Fruit fly (Drosophila melanogaster) whole organism, embryonic: Measurements from ENCODE around the gene Sirt4.
A peak's percentile ranks its signal among the peaks of the same experiment; 100 is the strongest.

Experiments used
- ATbp ChIP-seq: fragments of 200-800 bp; sonication (Bioruptor generic); optimal IDR thresholded peaks from 2 replicates; lab custom pipeline; 2017; ENCODE audit warnings: missing biosample characterization, mild to moderate bottlenecking, missing genetic modification characterization, missing genetic modification reagents
- Ada2b ChIP-seq: fragments of 200-800 bp; sonication (Bioruptor generic); IDR thresholded peaks from 2 replicates; pipeline ENCODE4 v1.3.6; 2022; ENCODE audit warnings: missing biosample characterization, missing genetic modification characterization
- Adf1 ChIP-seq: fragments of 200-800 bp; sonication (Bioruptor generic); IDR thresholded peaks from 2 replicates; pipeline ENCODE4 v1.3.6; 2022; ENCODE audit warnings: missing biosample characterization, missing genetic modification characterization
- CG10274 ChIP-seq: fragments of 200-800 bp; sonication (Bioruptor generic); optimal IDR thresholded peaks from 3 replicates; lab custom pipeline; 2017; ENCODE audit warnings: missing biosample characterization, mild to moderate bottlenecking, missing genetic modification characterization
- CG10366 ChIP-seq: fragments of 200-800 bp; sonication (Bioruptor generic); IDR thresholded peaks from 2 replicates; pipeline ENCODE4 v1.3.6; 2022; ENCODE audit warnings: missing biosample characterization, missing genetic modification characterization
- CG10543 ChIP-seq: fragments of 200-800 bp; sonication (Bioruptor generic); optimal IDR thresholded peaks from 3 replicates; lab custom pipeline; 2017; ENCODE audit warnings: missing biosample characterization, mild to moderate bottlenecking, missing genetic modification characterization, moderate library complexity
- CG12104 ChIP-seq: fragments of 200-800 bp; sonication (Bioruptor generic); optimal IDR thresholded peaks from 3 replicates; lab custom pipeline; 2016; ENCODE audit warnings: missing biosample characterization, missing genetic modification characterization
- CG12391 ChIP-seq: fragments of 200-800 bp; sonication (Bioruptor generic); optimal IDR thresholded peaks from 3 replicates; lab custom pipeline; 2018; ENCODE audit warnings: missing biosample characterization, mild to moderate bottlenecking, missing genetic modification characterization, moderate library complexity
- CG12942 ChIP-seq: fragments of 200-800 bp; sonication (Bioruptor generic); optimal IDR thresholded peaks from 3 replicates; lab custom pipeline; 2016; ENCODE audit warnings: missing biosample characterization, missing genetic modification characterization
- CG15269 ChIP-seq: fragments of 200-800 bp; sonication (Bioruptor generic); optimal IDR thresholded peaks from 2 replicates; lab custom pipeline; 2018; ENCODE audit warnings: missing biosample characterization, mild to moderate bottlenecking, missing genetic modification characterization, moderate library complexity
- CG1647 ChIP-seq: fragments of 200-800 bp; sonication (Bioruptor generic); optimal IDR thresholded peaks from 3 replicates; lab custom pipeline; 2016; ENCODE audit warnings: missing biosample characterization, missing genetic modification characterization
- CG16815 ChIP-seq: fragments of 200-800 bp; sonication (Bioruptor generic); optimal IDR thresholded peaks from 3 replicates; lab custom pipeline; 2017; ENCODE audit warnings: missing biosample characterization, mild to moderate bottlenecking, missing genetic modification characterization
- CG17328 ChIP-seq: fragments of 200-800 bp; sonication (Bioruptor generic); IDR thresholded peaks from 2 replicates; pipeline ENCODE4 v1.3.6; 2022; ENCODE audit warnings: missing biosample characterization, missing genetic modification characterization
- CG17568 ChIP-seq: fragments of 200-800 bp; sonication (Bioruptor generic); optimal IDR thresholded peaks from 2 replicates; lab custom pipeline; 2018; ENCODE audit warnings: missing biosample characterization, mild to moderate bottlenecking, missing genetic modification characterization, moderate library complexity
- CG1792 ChIP-seq: fragments of 200-800 bp; sonication (Bioruptor generic); optimal IDR thresholded peaks from 2 replicates; lab custom pipeline; 2016; ENCODE audit warnings: missing biosample characterization, missing genetic modification characterization
- CG2116 ChIP-seq: fragments of 200-800 bp; sonication (Bioruptor generic); optimal IDR thresholded peaks from 3 replicates; lab custom pipeline; 2018; ENCODE audit warnings: missing biosample characterization, mild to moderate bottlenecking, missing genetic modification characterization
- CG2712 ChIP-seq: fragments of 200-800 bp; optimal IDR thresholded peaks from 3 replicates; lab custom pipeline; 2019; ENCODE audit warnings: missing biosample characterization, mild to moderate bottlenecking, missing genetic modification characterization, moderate library complexity
- CG32767 ChIP-seq: fragments of 200-800 bp; sonication (Bioruptor generic); IDR thresholded peaks from 2 replicates; pipeline ENCODE4 v1.3.6; 2022; ENCODE audit warnings: missing biosample characterization, missing genetic modification characterization
- CG3407 ChIP-seq: fragments of 200-800 bp; sonication (Bioruptor generic); optimal IDR thresholded peaks from 2 replicates; lab custom pipeline; 2018; ENCODE audit warnings: missing biosample characterization, mild to moderate bottlenecking, missing genetic modification characterization
- CG34376 ChIP-seq: fragments of 200-800 bp; sonication (Bioruptor generic); optimal IDR thresholded peaks from 2 replicates; lab custom pipeline; 2018; ENCODE audit warnings: missing biosample characterization, mild to moderate bottlenecking, missing genetic modification characterization
- CG5245 ChIP-seq: fragments of 200-800 bp; sonication (Bioruptor generic); optimal IDR thresholded peaks from 3 replicates; lab custom pipeline; 2016; ENCODE audit warnings: missing biosample characterization, missing genetic modification characterization
- CG7556 ChIP-seq: fragments of 200-800 bp; sonication (Bioruptor generic); optimal IDR thresholded peaks from 2 replicates; lab custom pipeline; 2017; ENCODE audit warnings: missing biosample characterization, mild to moderate bottlenecking, missing genetic modification characterization
- CG9727 ChIP-seq: fragments of 200-800 bp; sonication (Bioruptor generic); optimal IDR thresholded peaks from 3 replicates; lab custom pipeline; 2017; ENCODE audit warnings: missing biosample characterization, mild to moderate bottlenecking, missing genetic modification characterization
- CG9876 ChIP-seq: fragments of 200-800 bp; sonication (Bioruptor generic); optimal IDR thresholded peaks from 2 replicates; lab custom pipeline; 2016; ENCODE audit warnings: missing biosample characterization, missing genetic modification characterization
- CkIIα-i1 ChIP-seq: fragments of 200-800 bp; sonication (Bioruptor generic); IDR thresholded peaks from 2 replicates; pipeline ENCODE4 v1.3.6; 2022; ENCODE audit warnings: missing biosample characterization, missing genetic modification characterization
- Doc3 ChIP-seq: fragments of 200-800 bp; sonication (Bioruptor generic); IDR thresholded peaks from 3 replicates; pipeline ENCODE4 v1.3.6; 2022; ENCODE audit warnings: missing biosample characterization, missing genetic modification characterization; ENCODE audit not compliant: partially characterized antibody
- Ets65A ChIP-seq: fragments of 200-800 bp; sonication (Bioruptor generic); peaks from one replicate; lab custom pipeline; 2016; ENCODE audit warnings: missing biosample characterization, missing genetic modification characterization
- Fer1 ChIP-seq: fragments of 200-800 bp; sonication (Bioruptor generic); optimal IDR thresholded peaks from 2 replicates; lab custom pipeline; 2017; ENCODE audit warnings: missing biosample characterization, mild to moderate bottlenecking, missing genetic modification characterization
- GATAe ChIP-seq: fragments of 200-800 bp; sonication (Bioruptor generic); conservative IDR thresholded peaks from 2 replicates; pipeline ENCODE4 v1.3.6; 2022; ENCODE audit warnings: missing biosample characterization, missing genetic modification characterization
- MTF-1 ChIP-seq: fragments of 200-800 bp; sonication (Bioruptor generic); optimal IDR thresholded peaks from 2 replicates; lab custom pipeline; 2018; ENCODE audit warnings: missing biosample characterization, mild to moderate bottlenecking, missing genetic modification characterization, borderline replicate concordance
- Mrtf ChIP-seq: fragments of 200-800 bp; sonication (Bioruptor generic); IDR thresholded peaks from 3 replicates; pipeline ENCODE4 v1.3.6; 2022; ENCODE audit warnings: missing biosample characterization, missing genetic modification characterization
- Myb ChIP-seq: fragments of 200-800 bp; sonication (Bioruptor generic); optimal IDR thresholded peaks from 2 replicates; lab custom pipeline; 2016; ENCODE audit warnings: missing biosample characterization, missing genetic modification characterization
- Nf-YC ChIP-seq: fragments of 200-800 bp; optimal IDR thresholded peaks from 3 replicates; lab custom pipeline; 2019; ENCODE audit warnings: missing biosample characterization, mild to moderate bottlenecking, missing genetic modification characterization, moderate library complexity
- NfI ChIP-seq: fragments of 200-800 bp; sonication (Bioruptor generic); optimal IDR thresholded peaks from 3 replicates; lab custom pipeline; 2018; ENCODE audit warnings: missing biosample characterization, mild to moderate bottlenecking, missing genetic modification characterization, moderate library complexity
- PHDP ChIP-seq: fragments of 200-800 bp; sonication (Bioruptor generic); optimal IDR thresholded peaks from 3 replicates; lab custom pipeline; 2018; ENCODE audit warnings: missing biosample characterization, mild to moderate bottlenecking, missing genetic modification characterization, moderate library complexity
- Ssrp ChIP-seq: fragments of 200-800 bp; sonication (Bioruptor generic); optimal IDR thresholded peaks from 2 replicates; lab custom pipeline; 2018; ENCODE audit warnings: missing biosample characterization, mild to moderate bottlenecking, missing genetic modification characterization, moderate library complexity
- Trl ChIP-seq, 3 experiments: fragments of >200 bp in 2 of 3; fragments of 200-800 bp in 1 of 3; sonication (Bioruptor generic) in 1 of 3; optimal IDR thresholded peaks; 2 replicates in 1 of 3; 3 replicates in 2 of 3; lab custom pipeline; 2016 to 2017; ENCODE audit warnings: missing biosample characterization in 1 of 3, missing genetic modification characterization in 1 of 3
- bcd ChIP-seq: fragments of 200-800 bp; sonication (Bioruptor generic); optimal IDR thresholded peaks from 2 replicates; lab custom pipeline; 2017; ENCODE audit warnings: missing biosample characterization, mild to moderate bottlenecking, missing genetic modification characterization
- dati ChIP-seq: fragments of 200-800 bp; sonication (Bioruptor generic); IDR thresholded peaks from 2 replicates; pipeline ENCODE4 v1.3.6; 2022; ENCODE audit warnings: missing biosample characterization, missing genetic modification characterization
- dmrt11E ChIP-seq: fragments of 200-800 bp; sonication (Bioruptor generic); optimal IDR thresholded peaks from 3 replicates; lab custom pipeline; 2018; ENCODE audit warnings: missing biosample characterization, mild to moderate bottlenecking, missing genetic modification characterization, moderate library complexity
- eyg ChIP-seq: fragments of 200-800 bp; sonication (Bioruptor generic); optimal IDR thresholded peaks from 3 replicates; lab custom pipeline; 2016; ENCODE audit warnings: missing biosample characterization, missing genetic modification characterization
- fd3F ChIP-seq: fragments of 200-800 bp; sonication (Bioruptor generic); optimal IDR thresholded peaks from 2 replicates; lab custom pipeline; 2018; ENCODE audit warnings: missing biosample characterization, mild to moderate bottlenecking, missing genetic modification characterization, moderate library complexity
- ftz-f1 ChIP-seq: fragments of 200-800 bp; sonication (Bioruptor generic); optimal IDR thresholded peaks from 2 replicates; lab custom pipeline; 2016; ENCODE audit warnings: missing biosample characterization, missing genetic modification characterization
- gt ChIP-seq: fragments of 200-800 bp; sonication (Bioruptor generic); IDR thresholded peaks from 2 replicates; pipeline ENCODE4 v1.3.6; 2022; ENCODE audit warnings: missing biosample characterization, missing genetic modification characterization
- jing ChIP-seq: fragments of 200-800 bp; sonication (Bioruptor generic); optimal IDR thresholded peaks from 2 replicates; lab custom pipeline; 2018; ENCODE audit warnings: missing biosample characterization, mild to moderate bottlenecking, missing genetic modification characterization
- ken ChIP-seq: fragments of 200-800 bp; sonication (Bioruptor generic); IDR thresholded peaks from 3 replicates; pipeline ENCODE4 v1.3.6; 2022; ENCODE audit warnings: missing biosample characterization, missing genetic modification characterization
- klu ChIP-seq: fragments of 200-800 bp; sonication (Bioruptor generic); IDR thresholded peaks from 2 replicates; pipeline ENCODE4 v1.3.6; 2022; ENCODE audit warnings: missing biosample characterization, missing genetic modification characterization
- lbe ChIP-seq: fragments of 200-800 bp; sonication (Bioruptor generic); optimal IDR thresholded peaks from 2 replicates; lab custom pipeline; 2016; ENCODE audit warnings: missing biosample characterization, mild to moderate bottlenecking, missing genetic modification characterization
- sob ChIP-seq: fragments of 200-800 bp; sonication (Bioruptor generic); IDR thresholded peaks from 2 replicates; pipeline ENCODE4 v1.3.6; 2022; ENCODE audit warnings: missing biosample characterization, missing genetic modification characterization
- tin ChIP-seq: fragments of 200-800 bp; sonication (Bioruptor generic); optimal IDR thresholded peaks from 3 replicates; lab custom pipeline; 2016; ENCODE audit warnings: missing biosample characterization, missing genetic modification characterization

Sirt4 gene

dm6 chrX:5698087-5698727, 32.5 kb upstream of the Sirt4 start, which contains the start of gene AdamTS-B (continued):
- TF ChIP-seq CG3407 (GFP tag; lab: Kevin White, UChicago): no peak
- TF ChIP-seq CG1792 (GFP tag; lab: Kevin White, UChicago): no peak
- TF ChIP-seq gt (GFP tag; lab: Robert Waterston, UW): no peak
- peak; percentile 19 for TF ChIP-seq PHDP (tag; lab: Kevin White, UChicago)
- peak; percentile 58 for TF ChIP-seq Ets65A (GFP tag; lab: Kevin White, UChicago)
- TF ChIP-seq Ada2b (GFP tag; lab: Robert Waterston, UW): no peak
- no peak for TF ChIP-seq ken
- 0 out of 2 replicates have a peak, but pooled peaks have one; percentile 27 for TF ChIP-seq CG32767 (GFP tag; lab: Robert Waterston, UW)
- peak; percentile 19 for TF ChIP-seq CG16815 (GFP tag; lab: Kevin White, UChicago)
- TF ChIP-seq CG34376 (GFP tag; lab: Kevin White, UChicago): no peak
- TF ChIP-seq CG17328 (GFP tag; lab: Robert Waterston, UW): peak; percentile 13; the same call in 1 of the 2 replicates
- no peak for TF ChIP-seq CG5245 (GFP tag; lab: Kevin White, UChicago)
- TF ChIP-seq CG2116 (GFP tag; lab: Kevin White, UChicago): peak; percentile 21
- no peak for TF ChIP-seq MTF-1 (GFP tag; lab: Kevin White, UChicago)
- TF ChIP-seq CG10366 (GFP tag; lab: Robert Waterston, UW): peak; percentile 18; the same call in 1 of the 2 replicates
- peak; percentile 7 for TF ChIP-seq lbe
- TF ChIP-seq ATbp (GFP tag; lab: Kevin White, UChicago): peak; percentile 10
- no peak for TF ChIP-seq CG9876 (GFP tag; lab: Kevin White, UChicago)
- no peak for TF ChIP-seq CG12104
- peak; percentile 40 for TF ChIP-seq CG9727 (GFP tag; lab: Kevin White, UChicago)
- TF ChIP-seq CG12391 (tag; lab: Kevin White, UChicago): peak; percentile 66
- no peak for TF ChIP-seq Myb (GFP tag; lab: Kevin White, UChicago)
- no peak for TF ChIP-seq klu (GFP tag; lab: Robert Waterston, UW)
- peak; percentile 49 for TF ChIP-seq dmrt11E (tag; lab: Kevin White, UChicago)
- TF ChIP-seq CG10543 (GFP tag; lab: Kevin White, UChicago): peak; percentile 33
- peak; percentile 63 for TF ChIP-seq Ssrp (tag; lab: Kevin White, UChicago)
- peak; percentile 25 for TF ChIP-seq Nf-YC (tag; lab: Kevin White, UChicago)
- no peak for TF ChIP-seq jing (GFP tag; lab: Kevin White, UChicago)
- TF ChIP-seq sob: peak; percentile 35; the same call in 1 of the 2 replicates
- TF ChIP-seq GATAe (GFP tag; lab: Robert Waterston, UW): no peak
- TF ChIP-seq CG1647 (GFP tag; lab: Kevin White, UChicago): no peak
- no peak for TF ChIP-seq Trl (optimal IDR thresholded peaks at IDR 0.05; lab: Kevin White, UChicago)
- no peak for TF ChIP-seq Trl (GFP tag; optimal IDR thresholded peaks at IDR 0.05; lab: Kevin White, UChicago)
- no peak for TF ChIP-seq ftz-f1 (GFP tag; lab: Kevin White, UChicago)
- TF ChIP-seq CG15269 (tag; lab: Kevin White, UChicago): peak; percentile 64
- TF ChIP-seq Doc3: no peak
- TF ChIP-seq CkIIα-i1: no peak
- TF ChIP-seq eyg: no peak
- no peak for TF ChIP-seq CG10274 (GFP tag; lab: Kevin White, UChicago)
- peak; percentile 41 for TF ChIP-seq NfI (GFP tag; lab: Kevin White, UChicago)
- no peak for TF ChIP-seq fd3F
- no peak for TF ChIP-seq Adf1 (GFP tag; lab: Robert Waterston, UW)
- TF ChIP-seq Fer1: peak; percentile 59
- peak; percentile 16 for TF ChIP-seq tin
- peak; percentile 42 for TF ChIP-seq CG2712 (tag; lab: Kevin White, UChicago)
- TF ChIP-seq CG17568 (GFP tag; lab: Kevin White, UChicago): no peak
- TF ChIP-seq Mrtf (GFP tag; lab: Robert Waterston, UW): peak; percentile 36; the same call in 1 of the 3 replicates
- peak; percentile 49 for TF ChIP-seq CG7556 (GFP tag; lab: Kevin White, UChicago)
- TF ChIP-seq dati (GFP tag; lab: Robert Waterston, UW): no peak
- peak; percentile 1 for TF ChIP-seq CG12942 (GFP tag; lab: Kevin White, UChicago)
- TF ChIP-seq bcd (GFP tag; lab: Kevin White, UChicago): peak; percentile 44
